Fruit fly (Drosophila melanogaster) whole organism, adult: ENCODE measurements around the gene CG4198.

Source experiments
- CG11617 ChIP-seq: fragments of 200-800 bp; sonication (Bioruptor generic); optimal IDR thresholded peaks from 2 replicates; lab custom pipeline; 2017; ENCODE audit warnings: mild to moderate bottlenecking, missing biosample characterization, missing genetic modification reagents, missing genetic modification characterization
- CG33017 ChIP-seq: fragments of 200-800 bp; sonication (Bioruptor generic); optimal IDR thresholded peaks from 2 replicates; lab custom pipeline; 2018; ENCODE audit warnings: missing biosample characterization, mild to moderate bottlenecking, missing genetic modification characterization, moderate library complexity
- CG5204 ChIP-seq: fragments of 200-800 bp; sonication (Bioruptor generic); optimal IDR thresholded peaks from 2 replicates; lab custom pipeline; 2016; ENCODE audit warnings: missing biosample characterization, missing genetic modification characterization
- CG7045 ChIP-seq: fragments of 200-800 bp; sonication (Bioruptor generic); optimal IDR thresholded peaks from 2 replicates; lab custom pipeline; 2017; ENCODE audit warnings: missing biosample characterization, mild to moderate bottlenecking, missing genetic modification characterization
- CG7101 ChIP-seq: fragments of 200-800 bp; sonication (Bioruptor generic); optimal IDR thresholded peaks from 2 replicates; lab custom pipeline; 2018; ENCODE audit warnings: missing biosample characterization, mild to moderate bottlenecking, missing genetic modification characterization, moderate library complexity
- kay ChIP-seq: fragments of 200-800 bp; sonication (Bioruptor generic); peaks from one replicate; lab custom pipeline; 2016; ENCODE audit warnings: missing biosample characterization, missing genetic modification characterization, borderline replicate concordance
- tj ChIP-seq: fragments of 200-800 bp; sonication (Bioruptor generic); optimal IDR thresholded peaks from 3 replicates; lab custom pipeline; 2017; ENCODE audit warnings: missing biosample characterization, mild to moderate bottlenecking, missing genetic modification characterization, moderate library complexity
- toe ChIP-seq: fragments of 200-800 bp; sonication (Bioruptor generic); optimal IDR thresholded peaks from 2 replicates; lab custom pipeline; 2016; ENCODE audit warnings: missing biosample characterization, missing genetic modification characterization

DNA sequence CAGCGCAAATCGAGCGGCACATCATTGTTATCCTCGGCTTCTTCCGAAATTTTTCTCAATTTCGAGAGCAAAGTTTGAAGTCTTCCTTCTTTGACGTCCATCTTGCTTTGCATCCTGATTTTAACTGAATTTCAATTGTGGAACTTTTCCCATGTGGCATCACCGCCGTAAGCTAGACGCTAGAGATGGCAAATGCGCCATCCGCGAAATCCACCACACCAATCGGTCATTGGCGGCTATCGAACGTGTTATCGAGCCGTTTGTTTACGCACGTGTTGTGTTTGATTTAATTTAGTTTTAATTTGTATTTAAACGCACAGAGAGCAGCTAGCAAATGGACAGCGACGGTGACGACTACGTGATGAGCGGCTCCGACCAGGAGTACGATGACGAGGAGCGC is 4.1 kb downstream of the CG4198 start, which contains the start of the genes CG15930 and Sas10:
- TF ChIP-seq kay (GFP tag; lab: Kevin White, UChicago) (no peak), CG7101 (tag; lab: Kevin White, UChicago) (no peak), CG5204 (GFP tag; lab: Kevin White, UChicago) (no peak), tj (GFP tag; lab: Kevin White, UChicago) (no peak), CG7045 (no peak), CG11617 (GFP tag; lab: Kevin White, UChicago) (no peak), CG33017 (tag; lab: Kevin White, UChicago) (no peak), toe (GFP tag; lab: Kevin White, UChicago) (no peak)
